Fruit fly (Drosophila melanogaster) whole organism, pupa: ENCODE data around the gene clumsy.
A peak's percentile ranks its signal among the peaks of the same experiment; 100 is the strongest.

ENCODE experiments used
- CG10348 ChIP-seq: fragments of 200-800 bp; sonication (Bioruptor generic); IDR thresholded peaks from 2 replicates; pipeline ENCODE4 v1.3.6; 2022; ENCODE audit warnings: missing biosample characterization, missing genetic modification characterization
- CG12605 ChIP-seq: fragments of 200-800 bp; sonication (Bioruptor generic); IDR thresholded peaks from 2 replicates; pipeline ENCODE4 v1.3.6; 2022; ENCODE audit warnings: missing biosample characterization, missing genetic modification characterization
- CG13204 ChIP-seq: fragments of 200-800 bp; sonication (Bioruptor generic); optimal IDR thresholded peaks from 2 replicates; lab custom pipeline; 2018; ENCODE audit warnings: missing biosample characterization, mild to moderate bottlenecking, missing genetic modification characterization, moderate library complexity
- CG14655 ChIP-seq: fragments of 200-800 bp; sonication (Bioruptor generic); optimal IDR thresholded peaks from 3 replicates; lab custom pipeline; 2017; ENCODE audit warnings: mild to moderate bottlenecking, missing biosample characterization, missing genetic modification reagents, missing genetic modification characterization
- CG15710 ChIP-seq: fragments of 200-800 bp; sonication (Bioruptor generic); optimal IDR thresholded peaks from 2 replicates; lab custom pipeline; 2018; ENCODE audit warnings: missing biosample characterization, mild to moderate bottlenecking, missing genetic modification characterization, moderate library complexity
- CG17806 ChIP-seq: fragments of 200-800 bp; sonication (Bioruptor generic); optimal IDR thresholded peaks from 2 replicates; lab custom pipeline; 2018; ENCODE audit warnings: missing biosample characterization, mild to moderate bottlenecking, missing genetic modification characterization, moderate library complexity
- CG32121 ChIP-seq: fragments of 200-800 bp; sonication (Bioruptor generic); IDR thresholded peaks from 2 replicates; pipeline ENCODE4 v1.3.6; 2022; ENCODE audit warnings: missing biosample characterization, missing genetic modification characterization
- CG34367 ChIP-seq: fragments of 200-800 bp; sonication (Bioruptor generic); optimal IDR thresholded peaks from 2 replicates; lab custom pipeline; 2018; ENCODE audit warnings: missing biosample characterization, mild to moderate bottlenecking, missing genetic modification characterization
- CG4496 ChIP-seq: fragments of 200-800 bp; sonication (Bioruptor generic); IDR thresholded peaks from 3 replicates; pipeline ENCODE4 v1.3.6; 2022; ENCODE audit warnings: missing biosample characterization, missing genetic modification characterization
- CG8159 ChIP-seq: fragments of 200-800 bp; sonication (Bioruptor generic); optimal IDR thresholded peaks from 3 replicates; lab custom pipeline; 2018; ENCODE audit warnings: missing biosample characterization, mild to moderate bottlenecking, missing genetic modification characterization, moderate library complexity
- CG8301 ChIP-seq: fragments of 200-800 bp; sonication (Bioruptor generic); optimal IDR thresholded peaks from 2 replicates; lab custom pipeline; 2018; ENCODE audit warnings: missing biosample characterization, mild to moderate bottlenecking, missing genetic modification characterization
- CG9948 ChIP-seq: fragments of 200-800 bp; sonication (Bioruptor generic); optimal IDR thresholded peaks from 2 replicates; lab custom pipeline; 2018; ENCODE audit warnings: missing biosample characterization, mild to moderate bottlenecking, missing genetic modification characterization, moderate library complexity
- D1 ChIP-seq: fragments of 200-800 bp; sonication (Bioruptor generic); optimal IDR thresholded peaks from 2 replicates; lab custom pipeline; 2018; ENCODE audit warnings: missing biosample characterization, mild to moderate bottlenecking, missing genetic modification characterization, moderate library complexity
- EcR ChIP-seq: fragments of 200-800 bp; sonication (Bioruptor generic); optimal IDR thresholded peaks from 3 replicates; lab custom pipeline; 2019; ENCODE audit warnings: missing biosample characterization, missing genetic modification characterization, mild to moderate bottlenecking, moderate library complexity, missing genetic modification reagents
- Ets98B ChIP-seq: fragments of 200-800 bp; sonication (Bioruptor generic); IDR thresholded peaks from 2 replicates; pipeline ENCODE4 v1.3.6; 2022; ENCODE audit warnings: missing biosample characterization, missing genetic modification characterization
- Pif1A ChIP-seq: fragments of 200-800 bp; sonication (Bioruptor generic); optimal IDR thresholded peaks from 3 replicates; lab custom pipeline; 2016; ENCODE audit warnings: missing biosample characterization, missing genetic modification characterization
- Pif1B ChIP-seq: fragments of 200-800 bp; sonication (Bioruptor generic); optimal IDR thresholded peaks from 3 replicates; lab custom pipeline; 2016; ENCODE audit warnings: missing biosample characterization, missing genetic modification characterization
- Snoo ChIP-seq: fragments of 200-800 bp; sonication (Bioruptor generic); optimal IDR thresholded peaks from 3 replicates; lab custom pipeline; 2017; ENCODE audit warnings: missing biosample characterization, mild to moderate bottlenecking, missing genetic modification characterization, inconsistent platforms
- fd96Ca ChIP-seq: fragments of 200-800 bp; sonication (Bioruptor generic); IDR thresholded peaks from 3 replicates; pipeline ENCODE4 v1.3.6; 2022; ENCODE audit warnings: missing biosample characterization, missing genetic modification characterization
- gl ChIP-seq: fragments of 200-800 bp; sonication (Bioruptor generic); optimal IDR thresholded peaks from 2 replicates; lab custom pipeline; 2018; ENCODE audit warnings: missing biosample characterization, mild to moderate bottlenecking, missing genetic modification characterization
- rn ChIP-seq: fragments of 200-800 bp; sonication (Bioruptor generic); IDR thresholded peaks from 2 replicates; pipeline ENCODE4 v1.3.6; 2022; ENCODE audit warnings: missing biosample characterization, missing genetic modification characterization

clumsy gene

DNA sequence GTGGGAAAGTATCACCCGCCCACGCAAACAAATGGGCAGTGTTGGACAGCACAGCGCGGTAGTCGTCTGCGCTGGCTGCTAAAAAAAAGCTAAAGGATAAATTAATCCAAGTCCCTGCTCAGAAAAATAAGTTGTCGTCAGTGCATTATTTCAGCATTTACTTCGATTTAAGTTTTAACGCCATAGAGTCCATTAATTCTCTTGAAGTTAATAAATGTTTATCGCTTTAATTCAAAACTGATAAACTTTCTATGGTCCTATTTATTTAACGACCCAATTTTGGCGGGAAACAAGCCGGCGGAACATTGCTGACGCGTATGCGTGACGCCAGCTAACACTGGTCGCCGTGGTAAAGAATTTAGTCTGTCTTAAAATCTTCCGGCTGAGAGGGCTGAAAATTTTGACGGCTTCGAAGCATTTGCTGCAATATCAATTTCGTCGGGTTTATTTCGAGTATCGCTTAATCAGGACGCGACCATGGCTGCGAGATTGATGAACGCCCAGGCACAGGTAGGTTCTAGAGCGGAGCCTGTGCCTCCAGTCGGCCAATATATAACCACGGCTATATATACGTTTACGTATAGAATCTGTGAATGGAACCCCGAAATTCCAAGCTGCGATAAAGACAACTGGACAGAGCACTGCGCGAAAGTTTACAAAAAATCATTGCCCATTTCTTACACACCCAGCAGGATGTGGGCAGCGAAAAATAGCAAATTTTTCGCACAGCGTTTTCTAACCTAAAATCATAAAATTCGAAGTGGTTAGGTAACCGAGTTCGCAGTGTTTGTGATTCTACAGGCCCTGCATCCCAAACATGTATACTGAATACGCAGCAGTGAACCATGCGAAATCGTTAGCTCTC, 37.8 kb upstream of the clumsy start, which contains the start of the genes mAcon1, CG43345 and CG43346:
Gene mAcon1 (plus strand): TSS at position 276 of the 865 bp plus-strand sequence.
Gene CG43345 (minus strand): TSS at position 287 of the 865 bp plus-strand sequence.
Gene CG43346 (minus strand): TSS at position 287 of the 865 bp plus-strand sequence.
- TF ChIP-seq Pif1A (no peak), Pif1B (GFP tag; lab: Kevin White, UChicago) (no peak), CG12605 (GFP tag; lab: Robert Waterston, UW) (no peak), gl (tag; lab: Kevin White, UChicago) (peak; percentile 17), Snoo (tag; lab: Kevin White, UChicago) (peak; percentile 68), CG15710 (tag; lab: Kevin White, UChicago) (peak; percentile 80), D1 (tag; lab: Kevin White, UChicago) (no peak), CG14655 (GFP tag; lab: Kevin White, UChicago) (no peak), CG34367 (no peak), rn (GFP tag; lab: Robert Waterston, UW) (no peak), CG8301 (tag; lab: Kevin White, UChicago) (peak; percentile 66), fd96Ca (GFP tag; lab: Robert Waterston, UW) (peak; percentile 71), CG4496 (peak; percentile 34; the same call in 1 of the 3 replicates), CG32121 (GFP tag; lab: Robert Waterston, UW) (peak; percentile 39), CG10348 (GFP tag; lab: Robert Waterston, UW) (0 out of 2 replicates have a peak, but pooled peaks have one; percentile 42), CG17806 (tag; lab: Kevin White, UChicago) (peak; percentile 52), CG9948 (tag; lab: Kevin White, UChicago) (peak; percentile 62), CG13204 (GFP tag; lab: Kevin White, UChicago) (no peak), CG8159 (tag; lab: Kevin White, UChicago) (peak; percentile 76), Ets98B (GFP tag; lab: Robert Waterston, UW) (no peak), EcR (GFP tag; lab: Kevin White, UChicago) (no peak)

DNA sequence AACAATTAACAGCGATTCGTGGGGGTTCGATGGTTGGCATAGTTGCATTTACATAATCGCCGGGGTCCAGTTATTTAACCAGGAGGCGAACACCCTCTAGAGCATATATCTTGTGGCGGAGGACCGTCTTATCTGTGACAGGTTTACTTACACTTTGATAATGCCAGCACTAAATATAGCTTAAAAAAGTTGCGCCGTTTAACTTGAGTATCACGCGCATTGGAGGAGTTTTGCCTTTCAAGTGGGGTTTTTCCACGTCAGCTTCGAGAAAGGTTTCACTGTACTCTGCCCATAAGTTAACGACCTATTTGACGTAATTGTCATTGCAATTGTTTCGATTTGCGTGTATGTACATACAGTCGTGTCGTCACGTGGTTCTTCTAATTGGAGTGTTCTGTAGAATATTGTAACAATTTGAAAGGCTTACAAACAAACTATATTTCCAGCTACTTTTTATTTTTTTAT, 37.1 kb upstream of the clumsy start:
- TF ChIP-seq CG12605 (GFP tag; lab: Robert Waterston, UW), result no peak
- TF ChIP-seq EcR (GFP tag; lab: Kevin White, UChicago), result peak; percentile 78
- TF ChIP-seq CG10348 (GFP tag; lab: Robert Waterston, UW), result no peak

DNA sequence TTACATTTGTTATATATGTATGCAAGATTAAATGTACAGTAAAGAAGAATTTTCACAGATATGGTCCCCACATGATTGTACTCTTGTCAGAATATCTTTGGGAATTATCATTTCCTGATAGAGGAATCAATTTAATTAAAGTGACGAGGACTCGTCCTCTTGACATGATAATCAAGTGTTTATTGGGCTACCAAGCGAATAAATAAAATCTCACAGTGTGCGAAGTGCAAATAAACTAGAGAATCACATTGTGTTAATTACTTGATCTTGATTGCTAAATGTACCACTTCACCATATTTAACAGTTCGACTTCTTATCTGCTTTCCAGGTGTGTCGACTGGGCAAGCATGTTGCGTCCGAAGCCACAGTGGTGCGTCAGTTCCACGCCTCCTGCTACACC, 36.4 kb upstream of the clumsy start:
- TF ChIP-seq CG12605 (GFP tag; lab: Robert Waterston, UW), result no peak
- no peak for TF ChIP-seq CG8159 (tag; lab: Kevin White, UChicago)
- no peak for TF ChIP-seq CG32121 (GFP tag; lab: Robert Waterston, UW)
- TF ChIP-seq fd96Ca (GFP tag; lab: Robert Waterston, UW), result no peak
- no peak for TF ChIP-seq EcR (GFP tag; lab: Kevin White, UChicago)
- TF ChIP-seq CG9948 (tag; lab: Kevin White, UChicago), result no peak
- no peak for TF ChIP-seq CG14655 (GFP tag; lab: Kevin White, UChicago)
- no peak for TF ChIP-seq CG8301 (tag; lab: Kevin White, UChicago)
- TF ChIP-seq CG10348 (GFP tag; lab: Robert Waterston, UW), result no peak
- no peak for TF ChIP-seq gl (tag; lab: Kevin White, UChicago)
- TF ChIP-seq CG13204 (GFP tag; lab: Kevin White, UChicago), result no peak
- TF ChIP-seq Pif1A, result no peak

DNA sequence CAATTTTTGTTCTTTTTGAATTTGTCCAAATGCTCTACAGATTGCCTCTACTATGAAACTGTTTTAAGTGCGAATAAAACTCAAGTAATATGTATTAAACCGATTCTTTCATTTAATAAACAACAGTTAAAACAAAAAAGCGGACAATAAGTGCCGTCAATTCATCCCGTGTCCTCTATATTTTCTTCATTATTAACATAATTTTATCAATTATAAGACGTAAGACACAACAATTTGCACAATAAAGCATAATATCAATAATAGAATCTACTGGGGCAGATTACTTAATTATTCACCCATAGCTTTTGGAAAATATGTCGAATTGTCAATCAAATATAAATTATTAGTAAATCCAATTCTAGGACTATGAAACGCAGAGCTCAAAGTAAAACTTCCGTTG, 33.4 kb upstream of the clumsy start, which contains the start of gene CG31627:
Gene CG31627 (plus strand): TSS at position 301 of the 400 bp plus-strand sequence.
- TF ChIP-seq fd96Ca (GFP tag; lab: Robert Waterston, UW) (no peak), Pif1B (GFP tag; lab: Kevin White, UChicago) (no peak), EcR (GFP tag; lab: Kevin White, UChicago) (no peak), Ets98B (GFP tag; lab: Robert Waterston, UW) (no peak), CG9948 (tag; lab: Kevin White, UChicago) (no peak), Snoo (tag; lab: Kevin White, UChicago) (no peak), CG4496 (no peak), CG15710 (tag; lab: Kevin White, UChicago) (no peak), CG14655 (GFP tag; lab: Kevin White, UChicago) (no peak), CG8159 (tag; lab: Kevin White, UChicago) (no peak), Pif1A (no peak), CG8301 (tag; lab: Kevin White, UChicago) (no peak), D1 (tag; lab: Kevin White, UChicago) (no peak), gl (tag; lab: Kevin White, UChicago) (no peak), CG10348 (GFP tag; lab: Robert Waterston, UW) (no peak), CG17806 (tag; lab: Kevin White, UChicago) (no peak)

DNA sequence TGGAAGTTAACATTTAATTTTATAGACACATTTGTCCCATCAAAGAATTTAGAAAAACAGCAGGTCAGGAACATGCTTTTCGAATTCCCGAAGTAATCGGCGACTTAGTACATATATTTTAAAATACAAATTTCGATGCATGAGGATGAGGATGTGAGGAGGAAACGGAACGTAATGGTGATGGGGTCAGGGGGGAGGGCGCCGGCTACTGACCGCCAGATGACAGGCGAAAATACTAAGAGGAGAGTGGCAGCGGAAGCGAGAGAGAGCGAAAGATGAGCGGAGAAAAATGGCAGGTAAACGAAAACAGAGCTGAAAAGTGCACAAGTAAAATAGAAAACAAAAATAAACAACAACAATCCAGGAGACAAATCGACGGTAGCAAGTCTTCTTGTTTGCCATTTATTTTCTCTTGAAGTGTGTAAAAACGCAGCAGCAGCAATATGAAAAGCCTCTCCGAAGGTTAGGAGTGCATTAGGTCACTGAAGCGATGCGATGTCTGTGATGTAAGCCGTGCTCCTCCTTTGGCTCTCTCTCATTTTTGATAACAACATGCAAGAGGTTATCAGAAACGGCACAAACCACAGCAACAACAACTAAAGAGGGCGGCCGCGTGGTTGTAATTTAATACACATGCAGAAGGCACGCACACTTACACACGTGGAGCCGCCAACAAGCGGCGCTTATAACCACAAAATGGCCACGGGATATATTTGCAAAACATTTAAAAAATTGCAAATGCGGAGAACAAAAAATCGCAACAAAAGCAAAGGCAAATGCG, 27.7 kb upstream of the clumsy start:
- no peak for TF ChIP-seq CG8301 (tag; lab: Kevin White, UChicago)
- no peak for TF ChIP-seq Snoo (tag; lab: Kevin White, UChicago)
- TF ChIP-seq CG10348 (GFP tag; lab: Robert Waterston, UW), result no peak
- no peak for TF ChIP-seq CG14655 (GFP tag; lab: Kevin White, UChicago)
- peak; percentile 9 for TF ChIP-seq EcR (GFP tag; lab: Kevin White, UChicago)
- TF ChIP-seq CG4496, result no peak
- TF ChIP-seq Pif1A, result no peak
- no peak for TF ChIP-seq rn (GFP tag; lab: Robert Waterston, UW)
